Fruit fly (Drosophila melanogaster) whole organism, prepupa: ENCODE data around the gene CG14853.

Source experiments
- Blimp-1 ChIP-seq: fragments of 200-800 bp; sonication (Bioruptor generic); optimal IDR thresholded peaks from 3 replicates; lab custom pipeline; 2017; ENCODE audit warnings: missing biosample characterization, missing genetic modification characterization, mild to moderate bottlenecking, moderate library complexity, missing genetic modification reagents
- CG10631 ChIP-seq: fragments of 200-800 bp; sonication (Bioruptor generic); optimal IDR thresholded peaks from 2 replicates; lab custom pipeline; 2016; ENCODE audit warnings: missing biosample characterization, missing genetic modification characterization
- CG10669 ChIP-seq: fragments of 200-800 bp; sonication (Bioruptor generic); optimal IDR thresholded peaks from 3 replicates; lab custom pipeline; 2018; ENCODE audit warnings: missing biosample characterization, mild to moderate bottlenecking, missing genetic modification characterization, moderate library complexity
- CG11294 ChIP-seq: fragments of 200-800 bp; sonication (Bioruptor generic); IDR thresholded peaks from 2 replicates; pipeline ENCODE4 v1.3.6; 2022; ENCODE audit warnings: missing biosample characterization, missing genetic modification characterization
- CG11762 ChIP-seq: fragments of 200-800 bp; sonication (Bioruptor generic); optimal IDR thresholded peaks from 3 replicates; lab custom pipeline; 2016; ENCODE audit warnings: missing biosample characterization, missing genetic modification characterization; ENCODE audit not compliant: insufficient read depth
- CG15336 ChIP-seq: fragments of 200-800 bp; sonication (Bioruptor generic); IDR thresholded peaks from 2 replicates; pipeline ENCODE4 v1.3.6; 2022; ENCODE audit warnings: missing biosample characterization, missing genetic modification characterization
- CG16779 ChIP-seq: fragments of 200-800 bp; sonication (Bioruptor generic); optimal IDR thresholded peaks from 3 replicates; lab custom pipeline; 2017; ENCODE audit warnings: missing biosample characterization, mild to moderate bottlenecking, missing genetic modification characterization
- CG3032 ChIP-seq: fragments of 200-800 bp; optimal IDR thresholded peaks from 2 replicates; lab custom pipeline; 2019; ENCODE audit warnings: missing biosample characterization, mild to moderate bottlenecking, missing genetic modification characterization, moderate library complexity
- CG32006 ChIP-seq: fragments of 200-800 bp; sonication (Bioruptor generic); optimal IDR thresholded peaks from 3 replicates; lab custom pipeline; 2017; ENCODE audit warnings: missing biosample characterization, mild to moderate bottlenecking, missing genetic modification characterization
- CG34406 ChIP-seq: fragments of 200-800 bp; sonication (Bioruptor generic); optimal IDR thresholded peaks from 3 replicates; lab custom pipeline; 2016; ENCODE audit warnings: missing biosample characterization, missing genetic modification characterization
- CG3919 ChIP-seq: fragments of 200-800 bp; sonication (Bioruptor generic); optimal IDR thresholded peaks from 3 replicates; lab custom pipeline; 2016; ENCODE audit warnings: missing biosample characterization, missing genetic modification characterization
- CG4318 ChIP-seq: fragments of 200-800 bp; sonication (Bioruptor generic); optimal IDR thresholded peaks from 3 replicates; lab custom pipeline; 2017; ENCODE audit warnings: missing biosample characterization, mild to moderate bottlenecking, missing genetic modification characterization
- CG6276 ChIP-seq: fragments of 200-800 bp; sonication (Bioruptor generic); optimal IDR thresholded peaks from 2 replicates; lab custom pipeline; 2017; ENCODE audit warnings: missing biosample characterization, mild to moderate bottlenecking, missing genetic modification characterization
- CG6792 ChIP-seq: fragments of 200-800 bp; sonication (Bioruptor generic); optimal IDR thresholded peaks from 3 replicates; lab custom pipeline; 2016; ENCODE audit warnings: missing biosample characterization, missing genetic modification characterization
- CG7368 ChIP-seq: fragments of 200-800 bp; sonication (Bioruptor generic); optimal IDR thresholded peaks from 3 replicates; lab custom pipeline; 2016; ENCODE audit warnings: missing biosample characterization, missing genetic modification characterization
- CG8119 ChIP-seq: fragments of 200-800 bp; sonication (Bioruptor generic); IDR thresholded peaks from 3 replicates; pipeline ENCODE4 v1.3.6; 2022; ENCODE audit warnings: missing biosample characterization, missing genetic modification characterization
- CG8319 ChIP-seq: fragments of 200-800 bp; sonication (Bioruptor generic); optimal IDR thresholded peaks from 3 replicates; lab custom pipeline; 2016; ENCODE audit warnings: missing biosample characterization, missing genetic modification characterization
- CG8632 ChIP-seq: fragments of 200-800 bp; sonication (Bioruptor generic); optimal IDR thresholded peaks from 3 replicates; lab custom pipeline; 2016; ENCODE audit warnings: missing biosample characterization, missing genetic modification characterization
- CG9139 ChIP-seq: fragments of 200-800 bp; sonication (Bioruptor generic); optimal IDR thresholded peaks from 3 replicates; lab custom pipeline; 2017; ENCODE audit warnings: missing biosample characterization, mild to moderate bottlenecking, missing genetic modification characterization
- Eip75B ChIP-seq: fragments of 200-800 bp; sonication (Bioruptor generic); optimal IDR thresholded peaks from 3 replicates; lab custom pipeline; 2016; ENCODE audit warnings: missing biosample characterization, missing genetic modification characterization
- Eip78C ChIP-seq: fragments of 200-800 bp; sonication (Bioruptor generic); peaks from one replicate; lab custom pipeline; 2016; ENCODE audit warnings: missing biosample characterization, missing genetic modification characterization
- Eip93F ChIP-seq: fragments of 200-800 bp; sonication (Bioruptor generic); optimal IDR thresholded peaks from 2 replicates; lab custom pipeline; 2016; ENCODE audit warnings: missing biosample characterization, mild to moderate bottlenecking, missing genetic modification characterization
- Ets21C ChIP-seq: fragments of 200-800 bp; sonication (Bioruptor generic); optimal IDR thresholded peaks from 3 replicates; lab custom pipeline; 2016; ENCODE audit warnings: missing biosample characterization, missing genetic modification characterization
- Ets96B ChIP-seq: fragments of 200-800 bp; optimal IDR thresholded peaks from 2 replicates; lab custom pipeline; 2019; ENCODE audit warnings: missing biosample characterization, mild to moderate bottlenecking, missing genetic modification characterization, moderate library complexity
- Gug ChIP-seq: fragments of 200-800 bp; sonication (Bioruptor generic); IDR thresholded peaks from 2 replicates; pipeline ENCODE4 v1.3.6; 2022; ENCODE audit warnings: missing biosample characterization, missing genetic modification characterization
- Hr38 ChIP-seq: sonication (Bioruptor generic); optimal IDR thresholded peaks from 2 replicates; lab custom pipeline; 2016; ENCODE audit warnings: missing biosample characterization, missing genetic modification characterization
- Hr39 ChIP-seq: fragments of 200-800 bp; sonication (Bioruptor generic); optimal IDR thresholded peaks from 2 replicates; lab custom pipeline; 2016; ENCODE audit warnings: missing biosample characterization, missing genetic modification characterization
- Hr4 ChIP-seq: fragments of 200-800 bp; sonication (Bioruptor generic); optimal IDR thresholded peaks from 3 replicates; lab custom pipeline; 2016; ENCODE audit warnings: missing biosample characterization, missing genetic modification characterization
- Lpt ChIP-seq: fragments of 200-800 bp; sonication (Bioruptor generic); optimal IDR thresholded peaks from 3 replicates; lab custom pipeline; 2016; ENCODE audit warnings: missing biosample characterization, missing genetic modification characterization
- Met ChIP-seq: fragments of 200-800 bp; sonication (Bioruptor generic); optimal IDR thresholded peaks from 3 replicates; lab custom pipeline; 2016; ENCODE audit warnings: missing biosample characterization, missing genetic modification characterization
- OdsH ChIP-seq: fragments of 200-800 bp; sonication (Bioruptor generic); optimal IDR thresholded peaks from 3 replicates; lab custom pipeline; 2016; ENCODE audit warnings: missing biosample characterization, missing genetic modification characterization
- Smox ChIP-seq: fragments of 200-800 bp; sonication (Bioruptor generic); optimal IDR thresholded peaks from 3 replicates; lab custom pipeline; 2016; ENCODE audit warnings: missing biosample characterization, missing genetic modification characterization
- Sox102F ChIP-seq: fragments of 200-800 bp; sonication (Bioruptor generic); optimal IDR thresholded peaks from 2 replicates; lab custom pipeline; 2016; ENCODE audit warnings: missing biosample characterization, mild to moderate bottlenecking, missing genetic modification characterization
- Sox14 ChIP-seq: fragments of 200-800 bp; sonication (Bioruptor generic); optimal IDR thresholded peaks from 3 replicates; lab custom pipeline; 2016; ENCODE audit warnings: missing biosample characterization, missing genetic modification characterization
- Sox15 ChIP-seq: fragments of 200-800 bp; sonication (Bioruptor generic); optimal IDR thresholded peaks from 3 replicates; lab custom pipeline; 2016; ENCODE audit warnings: missing biosample characterization, missing genetic modification characterization
- achi ChIP-seq: fragments of 200-800 bp; sonication (Bioruptor generic); optimal IDR thresholded peaks from 3 replicates; lab custom pipeline; 2016; ENCODE audit warnings: missing biosample characterization, missing genetic modification characterization
- acj6 ChIP-seq: fragments of 200-800 bp; sonication (Bioruptor generic); optimal IDR thresholded peaks from 3 replicates; lab custom pipeline; 2016; ENCODE audit warnings: missing biosample characterization, missing genetic modification characterization
- cyc ChIP-seq: fragments of 200-800 bp; sonication (Bioruptor generic); optimal IDR thresholded peaks from 3 replicates; lab custom pipeline; 2016; ENCODE audit warnings: missing biosample characterization, missing genetic modification characterization
- dac ChIP-seq: fragments of 200-800 bp; sonication (Bioruptor generic); optimal IDR thresholded peaks from 2 replicates; lab custom pipeline; 2017; ENCODE audit warnings: missing biosample characterization, mild to moderate bottlenecking, missing genetic modification characterization
- dsx ChIP-seq: fragments of 200-800 bp; optimal IDR thresholded peaks from 3 replicates; lab custom pipeline; 2019; ENCODE audit warnings: missing biosample characterization, mild to moderate bottlenecking, missing genetic modification characterization, moderate library complexity; ENCODE audit not compliant: poor library complexity, severe bottlenecking
- eg ChIP-seq: fragments of 200-800 bp; sonication (Bioruptor generic); IDR thresholded peaks from 3 replicates; pipeline ENCODE4 v1.3.6; 2022; ENCODE audit warnings: missing biosample characterization, missing genetic modification characterization
- fkh ChIP-seq: fragments of 200-800 bp; sonication (Bioruptor generic); optimal IDR thresholded peaks from 3 replicates; lab custom pipeline; 2017; ENCODE audit warnings: missing biosample characterization, mild to moderate bottlenecking, missing genetic modification characterization, moderate library complexity
- lz ChIP-seq: fragments of 200-800 bp; sonication (Bioruptor generic); optimal IDR thresholded peaks from 3 replicates; lab custom pipeline; 2016; ENCODE audit warnings: missing biosample characterization, missing genetic modification characterization
- net ChIP-seq: fragments of 200-800 bp; sonication (Bioruptor generic); optimal IDR thresholded peaks from 3 replicates; lab custom pipeline; 2016; ENCODE audit warnings: missing biosample characterization, missing genetic modification characterization
- pdm3 ChIP-seq: fragments of 200-800 bp; sonication (Bioruptor generic); optimal IDR thresholded peaks from 3 replicates; lab custom pipeline; 2016; ENCODE audit warnings: missing biosample characterization, missing genetic modification characterization
- salr ChIP-seq, 2 experiments: fragments of 200-800 bp; sonication (Bioruptor generic); optimal IDR thresholded peaks; 3 replicates each; lab custom pipeline; 2016 to 2018; ENCODE audit warnings: missing biosample characterization in 2 of 2, missing genetic modification characterization in 2 of 2, mild to moderate bottlenecking in 1 of 2
- spab ChIP-seq: fragments of 200-800 bp; sonication (Bioruptor generic); optimal IDR thresholded peaks from 2 replicates; lab custom pipeline; 2017; ENCODE audit warnings: missing biosample characterization, mild to moderate bottlenecking, missing genetic modification characterization, missing genetic modification reagents
- ss ChIP-seq, 2 experiments: fragments of 200-800 bp; sonication (Bioruptor generic); optimal IDR thresholded peaks; 2 replicates in 1 of 2; 3 replicates in 1 of 2; lab custom pipeline; 2017 to 2018; ENCODE audit warnings: mild to moderate bottlenecking in 2 of 2, missing biosample characterization in 2 of 2, missing genetic modification characterization in 2 of 2, moderate library complexity in 1 of 2
- svp ChIP-seq: fragments of 200-800 bp; sonication (Bioruptor generic); peaks from one replicate; lab custom pipeline; 2016; ENCODE audit warnings: missing biosample characterization, missing genetic modification characterization
- topi ChIP-seq: fragments of 200-800 bp; sonication (Bioruptor generic); optimal IDR thresholded peaks from 3 replicates; lab custom pipeline; 2016; ENCODE audit warnings: missing biosample characterization, missing genetic modification characterization
- vri ChIP-seq: fragments of 200-800 bp; sonication (Bioruptor generic); optimal IDR thresholded peaks from 3 replicates; lab custom pipeline; 2016; ENCODE audit warnings: missing biosample characterization, mild to moderate bottlenecking, missing genetic modification characterization

Gene CG14853

DNA sequence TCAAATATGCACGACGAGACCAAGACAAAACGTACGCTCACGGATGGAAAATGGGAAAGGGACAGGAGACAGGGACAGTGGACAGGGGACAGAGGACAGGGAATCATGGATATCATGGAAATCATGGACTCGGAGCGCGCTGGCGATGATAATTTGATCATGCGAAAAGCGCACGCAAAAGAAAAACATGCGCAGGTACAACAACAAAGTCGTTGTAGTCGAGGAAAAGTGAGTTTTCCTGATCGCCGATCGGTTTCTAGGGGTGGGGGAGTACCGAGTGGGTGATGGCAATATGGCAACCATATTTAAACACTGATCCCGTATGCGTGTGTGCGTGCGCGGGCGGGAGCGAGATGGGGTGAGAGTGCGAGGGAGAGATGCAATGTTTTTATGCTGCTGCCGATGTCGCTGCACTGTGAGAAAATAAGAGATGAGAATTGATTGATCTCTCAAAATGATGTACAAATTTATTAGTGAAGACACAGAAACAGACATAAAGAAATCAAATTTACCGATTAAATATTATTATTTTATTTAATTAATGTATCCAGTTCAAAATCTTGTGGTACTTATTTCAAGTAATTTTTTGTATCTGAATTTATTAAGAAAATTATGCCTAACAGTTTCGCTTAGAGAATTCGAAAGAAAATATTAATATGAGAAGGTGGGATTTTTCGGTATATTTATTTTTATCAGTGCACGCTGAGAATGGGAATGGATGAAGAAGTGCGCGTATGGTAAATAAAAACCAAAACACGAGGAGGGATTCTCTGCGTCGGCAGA is 18.5 kb upstream of the CG14853 start:
- TF ChIP-seq CG8119 (GFP tag; lab: Robert Waterston, UW), result peak; percentile 78
- TF ChIP-seq Gug (GFP tag; lab: Robert Waterston, UW), result no peak; the same call in 1 of the 2 replicates
- no peak for TF ChIP-seq Blimp-1 (GFP tag; lab: Kevin White, UChicago)
- TF ChIP-seq Met (GFP tag; lab: Kevin White, UChicago), result peak; percentile 31
- peak in 1 of 2 experiments; percentile 71 for TF ChIP-seq salr (GFP tag; optimal IDR thresholded peaks at IDR 0.05; lab: Kevin White, UChicago)
- TF ChIP-seq CG32006 (GFP tag; lab: Kevin White, UChicago), result peak; percentile 73
- TF ChIP-seq CG3919 (GFP tag; lab: Kevin White, UChicago), result peak; percentile 59
- TF ChIP-seq Smox (GFP tag; lab: Kevin White, UChicago), result peak; percentile 11
- TF ChIP-seq CG11762 (GFP tag; lab: Kevin White, UChicago), result peak; percentile 20
- TF ChIP-seq svp (GFP tag; lab: Kevin White, UChicago), result peak; percentile 48
- no peak for TF ChIP-seq Hr39 (GFP tag; lab: Kevin White, UChicago)
- peak; percentile 79 for TF ChIP-seq Ets96B (tag; lab: Kevin White, UChicago)
- peak; percentile 55 for TF ChIP-seq eg (GFP tag; lab: Robert Waterston, UW)
- peak; percentile 25 for TF ChIP-seq pdm3 (GFP tag; lab: Kevin White, UChicago)
- peak; percentile 60 for TF ChIP-seq achi (GFP tag; lab: Kevin White, UChicago)
- TF ChIP-seq CG11294 (GFP tag; lab: Robert Waterston, UW), result no peak
- peak; percentile 44 for TF ChIP-seq CG6276 (GFP tag; lab: Kevin White, UChicago)
- peak; percentile 0 for TF ChIP-seq topi
- peak; percentile 23 for TF ChIP-seq Sox14
- TF ChIP-seq Ets21C (GFP tag; lab: Kevin White, UChicago), result no peak
- no peak for TF ChIP-seq CG7368 (GFP tag; lab: Kevin White, UChicago)
- TF ChIP-seq Sox102F (GFP tag; lab: Kevin White, UChicago), result no peak
- peak; percentile 62 for TF ChIP-seq spab (GFP tag; lab: Kevin White, UChicago)
- peak; percentile 46 for TF ChIP-seq CG9139 (GFP tag; lab: Kevin White, UChicago)
- TF ChIP-seq Sox15, result no peak
- TF ChIP-seq CG34406 (GFP tag; lab: Kevin White, UChicago), result peak; percentile 63
- peak; percentile 37 for TF ChIP-seq CG8632 (GFP tag; lab: Kevin White, UChicago)
- TF ChIP-seq CG10631, result peak; percentile 74
- TF ChIP-seq lz (GFP tag; lab: Kevin White, UChicago), result no peak
- TF ChIP-seq CG3032 (tag; lab: Kevin White, UChicago), result peak; percentile 75
- peak; percentile 64 to 66 for TF ChIP-seq ss (GFP tag; optimal IDR thresholded peaks at IDR 0.05; lab: Kevin White, UChicago)
- TF ChIP-seq CG16779 (tag; lab: Kevin White, UChicago), result peak; percentile 32
- peak; percentile 70 for TF ChIP-seq CG15336 (GFP tag; lab: Robert Waterston, UW)
- no peak for TF ChIP-seq Eip93F (GFP tag; lab: Kevin White, UChicago)
- TF ChIP-seq CG4318, result peak; percentile 47
- TF ChIP-seq OdsH (GFP tag; lab: Kevin White, UChicago), result peak; percentile 66
- TF ChIP-seq Hr38 (GFP tag; lab: Kevin White, UChicago), result no peak
- peak; percentile 46 for TF ChIP-seq Hr4 (GFP tag; lab: Kevin White, UChicago)
- TF ChIP-seq acj6, result peak; percentile 66
- peak; percentile 36 for TF ChIP-seq Eip75B
- TF ChIP-seq dsx (GFP tag; lab: Kevin White, UChicago), result peak; percentile 45
- no peak for TF ChIP-seq vri
- TF ChIP-seq cyc, result no peak
- peak; percentile 77 for TF ChIP-seq Eip78C (GFP tag; lab: Kevin White, UChicago)
- peak; percentile 59 for TF ChIP-seq fkh (GFP tag; lab: Kevin White, UChicago)
- peak; percentile 55 for TF ChIP-seq net (GFP tag; lab: Kevin White, UChicago)
- no peak for TF ChIP-seq CG8319 (GFP tag; lab: Kevin White, UChicago)
- TF ChIP-seq CG10669, result peak; percentile 62
- TF ChIP-seq dac (GFP tag; lab: Kevin White, UChicago), result no peak
- peak; percentile 56 for TF ChIP-seq CG6792 (GFP tag; lab: Kevin White, UChicago)
- peak; percentile 47 for TF ChIP-seq Lpt (GFP tag; lab: Kevin White, UChicago)
